Fruit fly (Drosophila melanogaster) whole organism, prepupa: Measurements from ENCODE around the gene CG14374.

Source experiments
- CG6276 ChIP-seq: fragments of 200-800 bp; sonication (Bioruptor generic); optimal IDR thresholded peaks from 2 replicates; lab custom pipeline; 2017; ENCODE audit warnings: missing biosample characterization, mild to moderate bottlenecking, missing genetic modification characterization
- pdm3 ChIP-seq: fragments of 200-800 bp; sonication (Bioruptor generic); optimal IDR thresholded peaks from 3 replicates; lab custom pipeline; 2016; ENCODE audit warnings: missing biosample characterization, missing genetic modification characterization

- TF ChIP-seq pdm3 (GFP tag; lab: Kevin White, UChicago) = peak; percentile 34
- no peak for TF ChIP-seq CG6276 (GFP tag; lab: Kevin White, UChicago)
These were observed 24.9 kb downstream of the CG14374 start, which contains the start of the genes Lip3 and CG34309 for dm6 chr3R:13371840-13372680.
